Worm (Caenorhabditis elegans): Measurements from ENCODE around the gene K03B8.11.

Gene K03B8.11

ce11 chrV:11421605-11422004 is 31.3 kb upstream of the K03B8.11 start, which contains the start of gene des-2:
TSS of gene des-2 (minus strand) at chrV:11421705.
- TF ChIP-seq tbp1 (GFP tag; optimal IDR thresholded peaks at IDR 0.05) (no peak), madf-3 (GFP tag; IDR thresholded peaks at IDR 0.05) (no peak), cebp-1 (GFP tag; IDR thresholded peaks at IDR 0.05) (no peak), cebp-1 (tag; optimal IDR thresholded peaks at IDR 0.05) (no peak), aptf-3 (GFP tag; IDR thresholded peaks at IDR 0.05) (no peak), hmg-1.2 (GFP tag; IDR thresholded peaks at IDR 0.05) (no peak), F49E8.2 (tag; optimal IDR thresholded peaks at IDR 0.05; ENCODE audit: insufficient read depth) (no peak), ztf-26 (tag; optimal IDR thresholded peaks at IDR 0.05) (no peak), madf-8 (GFP tag; conservative IDR thresholded peaks at IDR 0.05) (no peak), F23B12.7 (tag; optimal IDR thresholded peaks at IDR 0.05; ENCODE audit: insufficient read depth) (no peak), ztf-3 (GFP tag; optimal IDR thresholded peaks at IDR 0.05) (no peak), B0261.1 (tag; optimal IDR thresholded peaks at IDR 0.05) (no peak), hrde-1 (tag; optimal IDR thresholded peaks at IDR 0.05; ENCODE audit: borderline replicate concordance) (no peak), snpc-4 (GFP tag; optimal IDR thresholded peaks at IDR 0.05) (no peak), snpc-4 (tag; optimal IDR thresholded peaks at IDR 0.05) (no peak), atf-7 (tag; optimal IDR thresholded peaks at IDR 0.05) (no peak), nfyb-1 (GFP tag; IDR thresholded peaks at IDR 0.05) (no peak), snpc-1.1 (tag; optimal IDR thresholded peaks at IDR 0.05; ENCODE audit: insufficient read depth) (no peak), Y95B8A.8 (GFP tag; IDR thresholded peaks at IDR 0.05) (no peak), F39B2.1 (GFP tag; IDR thresholded peaks at IDR 0.05) (no peak), Y53F4B.3 (GFP tag; IDR thresholded peaks at IDR 0.05) (no peak), mxl-1 (tag; optimal IDR thresholded peaks at IDR 0.05) (no peak)

- TF ChIP-seq F39B2.1 (GFP tag; IDR thresholded peaks at IDR 0.05) = no peak
- no peak for TF ChIP-seq tlf-1 (GFP tag; optimal IDR thresholded peaks at IDR 0.05)
- no peak for TF ChIP-seq ets-4 (GFP tag; optimal IDR thresholded peaks at IDR 0.05)
- no peak for TF ChIP-seq mcd-1 (GFP tag; IDR thresholded peaks at IDR 0.05)
- no peak for TF ChIP-seq F57C9.4 (tag; optimal IDR thresholded peaks at IDR 0.05)
- TF ChIP-seq snpc-3.4 (tag; optimal IDR thresholded peaks at IDR 0.05) = no peak
- TF ChIP-seq egrh-3 (GFP tag; IDR thresholded peaks at IDR 0.05) = no peak
- no peak for TF ChIP-seq hlh-26 (GFP tag; conservative IDR thresholded peaks at IDR 0.05)
- no peak for TF ChIP-seq gei-17 (GFP tag; optimal IDR thresholded peaks at IDR 0.05)
- TF ChIP-seq hsf-1 (GFP tag; IDR thresholded peaks at IDR 0.05) = no peak
- TF ChIP-seq pbrm-1 (GFP tag; IDR thresholded peaks at IDR 0.05) = no peak
Observed at ce11 chrV:11415059-11415458, 24.8 kb upstream of the K03B8.11 start, which contains the start of gene deg-3. TSS of gene deg-3 (minus strand) at chrV:11415159.

ce11 chrV:11412125-11412524 is 21.8 kb upstream of the K03B8.11 start:
- TF ChIP-seq egl-18 (GFP tag; IDR thresholded peaks at IDR 0.05) (no peak), hlh-26 (GFP tag; conservative IDR thresholded peaks at IDR 0.05) (no peak), xnd-1 (tag; optimal IDR thresholded peaks at IDR 0.05) (no peak), ztf-18 (tag; optimal IDR thresholded peaks at IDR 0.05) (peak; percentile 62), F10E7.11 (tag; optimal IDR thresholded peaks at IDR 0.05) (no peak), fkh-3 (tag; optimal IDR thresholded peaks at IDR 0.05) (no peak), bed-1 (GFP tag; IDR thresholded peaks at IDR 0.05) (no peak), tbp1 (GFP tag; optimal IDR thresholded peaks at IDR 0.05) (peak; percentile 87), snpc-1.3 (tag; optimal IDR thresholded peaks at IDR 0.05; ENCODE audit: insufficient read depth) (no peak), ceh-27 (GFP tag; optimal IDR thresholded peaks at IDR 0.05) (peak; percentile 6), madf-6 (GFP tag; IDR thresholded peaks at IDR 0.05) (no peak; the same call in 1 of the 2 replicates), B0261.1 (tag; optimal IDR thresholded peaks at IDR 0.05) (peak; percentile 81), K12H6.12 (tag; optimal IDR thresholded peaks at IDR 0.05) (peak; percentile 15), aptf-2 (GFP tag; conservative IDR thresholded peaks at IDR 0.05) (no peak), cebp-2 (GFP tag; IDR thresholded peaks at IDR 0.05) (no peak), snpc-1.1 (tag; optimal IDR thresholded peaks at IDR 0.05; ENCODE audit: insufficient read depth) (peak; percentile 66), ceh-58 (GFP tag; IDR thresholded peaks at IDR 0.05) (no peak), unc-130 (GFP tag; optimal IDR thresholded peaks at IDR 0.05) (peak; percentile 5), B0019.2 (GFP tag; conservative IDR thresholded peaks at IDR 0.05) (no peak)

All from whole organism, young adult.